Worm (Caenorhabditis elegans) whole organism, L4/young adult: Measurements from ENCODE around the gene F26F2.11.

ENCODE experiments used
- W03F9.2 ChIP-seq: fragments of 150-350 bp; optimal IDR thresholded peaks from 2 replicates; lab custom pipeline; 2014; ENCODE audit warnings: missing biosample characterization, missing genetic modification characterization
- dao-5 ChIP-seq: sonication (generic microtip); optimal IDR thresholded peaks from 2 replicates; lab custom pipeline; 2016; ENCODE audit warnings: missing genotype, missing genetic modification characterization, moderate library complexity, missing compliant biosample characterization
- him-1 ChIP-seq: sonication (generic microtip); optimal IDR thresholded peaks from 2 replicates; lab custom pipeline; 2016; ENCODE audit warnings: missing genotype, missing genetic modification reagents, missing genetic modification characterization, missing compliant biosample characterization

- TF ChIP-seq him-1 (no peak), dao-5 (tag; lab: Kevin White, UChicago) (no peak), W03F9.2 (no peak)
Observed at ce11 chrV:20597076-20597475, 1.5 kb upstream of the F26F2.11 start, which contains the start of gene F46B3.1.
